Worm (Caenorhabditis elegans): ENCODE measurements around the gene hpl-1.

ce11 chrX:13278876-13279275 lies 33.7 kb downstream of the hpl-1 start, which contains the start of gene phf-33:
- TF ChIP-seq ama-1 (optimal IDR thresholded peaks at IDR 0.05) (no peak), pqm-1 (tag; optimal IDR thresholded peaks at IDR 0.05) (no peak), unc-62 (GFP tag; optimal IDR thresholded peaks at IDR 0.05) (no peak), ztf-4 (tag; optimal IDR thresholded peaks at IDR 0.05) (no peak), elt-1 (tag; optimal IDR thresholded peaks at IDR 0.05) (no peak), mml-1 (tag; optimal IDR thresholded peaks at IDR 0.05) (no peak), nhr-77 (tag; optimal IDR thresholded peaks at IDR 0.05) (no peak), pha-4 (tag; optimal IDR thresholded peaks at IDR 0.05) (no peak), lin-39 (tag; optimal IDR thresholded peaks at IDR 0.05) (no peak), ceh-16 (tag; optimal IDR thresholded peaks at IDR 0.05) (no peak), nhr-11 (tag; optimal IDR thresholded peaks at IDR 0.05) (no peak), nhr-237 (tag; optimal IDR thresholded peaks at IDR 0.05) (no peak), fkh-10 (GFP tag; optimal IDR thresholded peaks at IDR 0.05) (no peak), R02D3.7 (tag; optimal IDR thresholded peaks at IDR 0.05) (no peak)
